Worm (Caenorhabditis elegans): ENCODE results near the gene F13D12.8.

ce11 chrII:11705787-11706186, 26.6 kb downstream of the F13D12.8 start, which contains the start of gene VF13D12L.3:
- TF ChIP-seq pqm-1 (tag; optimal IDR thresholded peaks at IDR 0.05), result no peak
- no peak for TF ChIP-seq sdc-2 (tag; optimal IDR thresholded peaks at IDR 0.05)
- no peak for TF ChIP-seq pha-4 (tag; optimal IDR thresholded peaks at IDR 0.05)
- no peak for TF ChIP-seq zip-5 (tag; optimal IDR thresholded peaks at IDR 0.05)
- no peak for TF ChIP-seq ahr-1 (tag; optimal IDR thresholded peaks at IDR 0.05)
- TF ChIP-seq nhr-11 (tag; optimal IDR thresholded peaks at IDR 0.05), result no peak
- no peak for TF ChIP-seq C38D4.7 (GFP tag; optimal IDR thresholded peaks at IDR 0.05)
- no peak for TF ChIP-seq Y22D7AL.16 (tag; optimal IDR thresholded peaks at IDR 0.05)
- TF ChIP-seq nhr-232 (tag; optimal IDR thresholded peaks at IDR 0.05), result no peak
- TF ChIP-seq sox-2 (GFP tag; IDR thresholded peaks at IDR 0.05), result no peak
- TF ChIP-seq ama-1 (optimal IDR thresholded peaks at IDR 0.05), result no peak
- TF ChIP-seq F13H6.1 (tag; optimal IDR thresholded peaks at IDR 0.05), result no peak
- TF ChIP-seq tbx-2 (tag; optimal IDR thresholded peaks at IDR 0.05), result no peak
